Worm (Caenorhabditis elegans) whole organism, dauer: Measurements from ENCODE around the gene lido-2.
"Not testable (repeated sequence)": the region's sequence is repeated elsewhere in the genome, so short reads cannot be mapped to it uniquely, and the experiment has no call there.

Source experiments
- unc-62 ChIP-seq: sonication (generic microtip); optimal IDR thresholded peaks from 2 replicates; lab custom pipeline; 2017; ENCODE audit warnings: missing biosample characterization, missing genetic modification reagents, missing genetic modification characterization

The lido-2 gene

ce11 chrX:17100656-17101055, at the start of gene lido-2:
Gene lido-2 (minus strand): TSS chrX:17100756.
- no peak for TF ChIP-seq unc-62 (GFP tag; lab: Kevin White, UChicago)

- no peak for TF ChIP-seq unc-62 (GFP tag; lab: Kevin White, UChicago)
These were observed 49.4 kb upstream of the lido-2 start, which contains the start of gene T23C6.4 for ce11 chrX:17149877-17150490. Gene T23C6.4 (minus strand): TSS chrX:17149927.

- no peak for TF ChIP-seq unc-62 (GFP tag; lab: Kevin White, UChicago)
These were observed 46.0 kb upstream of the lido-2 start for ce11 chrX:17146545-17146944.

- no peak for TF ChIP-seq unc-62 (GFP tag; lab: Kevin White, UChicago)
These were observed 39.9 kb upstream of the lido-2 start for ce11 chrX:17140447-17140846.

- TF ChIP-seq unc-62 (GFP tag; lab: Kevin White, UChicago), result no peak
These were observed 38.7 kb upstream of the lido-2 start for ce11 chrX:17139204-17139780.

- TF ChIP-seq unc-62 (GFP tag; lab: Kevin White, UChicago), result no peak
These were observed 37.6 kb upstream of the lido-2 start, which contains the start of gene cnp-3 for ce11 chrX:17138060-17138557. Gene cnp-3 (minus strand): TSS chrX:17138110.

ce11 chrX:17135704-17136103, 35.1 kb upstream of the lido-2 start:
- TF ChIP-seq unc-62 (GFP tag; lab: Kevin White, UChicago), result no peak

ce11 chrX:17134427-17134826, 33.9 kb upstream of the lido-2 start, which contains the start of gene K09E3.7:
Gene K09E3.7 (minus strand): TSS chrX:17134527.
- TF ChIP-seq unc-62 (GFP tag; lab: Kevin White, UChicago), result no peak

ce11 chrX:17117359-17117758, 16.8 kb upstream of the lido-2 start, which contains the start of gene K09E3.2:
Gene K09E3.2 (plus strand): TSS chrX:17117659.
- not testable (repeated sequence) for TF ChIP-seq unc-62 (GFP tag; lab: Kevin White, UChicago)

- TF ChIP-seq unc-62 (GFP tag; lab: Kevin White, UChicago), result no peak
These were observed 14.5 kb upstream of the lido-2 start, which contains the start of gene lido-6 for ce11 chrX:17115089-17115488. Gene lido-6 (minus strand): TSS chrX:17115189.

ce11 chrX:17110555-17110954, 10.0 kb upstream of the lido-2 start, which contains the start of gene lido-5:
Gene lido-5 (minus strand): TSS chrX:17110655.
- TF ChIP-seq unc-62 (GFP tag; lab: Kevin White, UChicago), result no peak

ce11 chrX:17107670-17108069, 7.1 kb upstream of the lido-2 start, which contains the start of gene lido-4:
Gene lido-4 (minus strand): TSS chrX:17107770.
- TF ChIP-seq unc-62 (GFP tag; lab: Kevin White, UChicago), result no peak

ce11 chrX:17096508-17097234, 3.9 kb downstream of the lido-2 start, which contains the start of gene lido-1:
Gene lido-1 (minus strand): TSS chrX:17096558.
- no peak for TF ChIP-seq unc-62 (GFP tag; lab: Kevin White, UChicago)

ce11 chrX:17093199-17093598, 7.4 kb downstream of the lido-2 start, which contains the start of gene C08A9.3:
Gene C08A9.3 (minus strand): TSS chrX:17093299.
- no peak for TF ChIP-seq unc-62 (GFP tag; lab: Kevin White, UChicago)

- no peak for TF ChIP-seq unc-62 (GFP tag; lab: Kevin White, UChicago)
These were observed 8.1 kb downstream of the lido-2 start, which contains the start of gene sod-3 for ce11 chrX:17092416-17092815. Gene sod-3 (plus strand): TSS chrX:17092753.
